Worm (Caenorhabditis elegans): ENCODE measurements around the gene nlp-101.

ce11 chrX:7793377-7794041 lies 45.2 kb upstream of the nlp-101 start, which contains the start of gene ZK154.6:
- no peak for TF ChIP-seq madf-6 (GFP tag; IDR thresholded peaks at IDR 0.05)
- TF ChIP-seq him-1 (tag; optimal IDR thresholded peaks at IDR 0.05), result no peak
- TF ChIP-seq nhr-90 (tag; optimal IDR thresholded peaks at IDR 0.05), result no peak
- TF ChIP-seq chd-7 (tag; optimal IDR thresholded peaks at IDR 0.05), result no peak
- no peak for TF ChIP-seq snpc-4 (GFP tag; optimal IDR thresholded peaks at IDR 0.05)
- no peak for TF ChIP-seq snpc-4 (tag; optimal IDR thresholded peaks at IDR 0.05)
- no peak for TF ChIP-seq fkh-3 (tag; optimal IDR thresholded peaks at IDR 0.05)
- no peak for TF ChIP-seq hlh-12 (tag; optimal IDR thresholded peaks at IDR 0.05)
- TF ChIP-seq lsy-27 (tag; optimal IDR thresholded peaks at IDR 0.05; ENCODE audit: borderline replicate concordance, insufficient read depth), result no peak
